Worm (Caenorhabditis elegans): ENCODE data around the gene rabs-5.

Gene rabs-5

ce11 chrIV:8066598-8066997 lies 40.8 kb downstream of the rabs-5 start:
- no peak for TF ChIP-seq nhr-28 (tag; optimal IDR thresholded peaks at IDR 0.05)
- TF ChIP-seq tra-1 (GFP tag; IDR thresholded peaks at IDR 0.05) = no peak
- no peak for TF ChIP-seq lin-13 (GFP tag; optimal IDR thresholded peaks at IDR 0.05)
- TF ChIP-seq nhr-48 (tag; optimal IDR thresholded peaks at IDR 0.05) = no peak
- TF ChIP-seq aha-1 (tag) = peak; percentile 63
- TF ChIP-seq lim-7 (GFP tag; IDR thresholded peaks at IDR 0.05) = no peak
- TF ChIP-seq D1046.2 (GFP tag; IDR thresholded peaks at IDR 0.05) = no peak
- TF ChIP-seq ceh-20 (GFP tag; IDR thresholded peaks at IDR 0.05) = no peak
- no peak for TF ChIP-seq sdz-12 (GFP tag; optimal IDR thresholded peaks at IDR 0.05)
- TF ChIP-seq zip-11 (GFP tag; IDR thresholded peaks at IDR 0.05) = no peak
- TF ChIP-seq skn-1 (tag; optimal IDR thresholded peaks at IDR 0.05) = no peak
- TF ChIP-seq ceh-82 (tag; optimal IDR thresholded peaks at IDR 0.05) = no peak
- no peak for TF ChIP-seq lin-15B (tag; optimal IDR thresholded peaks at IDR 0.05)
- no peak for TF ChIP-seq lin-38 (GFP tag; IDR thresholded peaks at IDR 0.05)
- no peak for TF ChIP-seq ceh-44 (GFP tag; IDR thresholded peaks at IDR 0.05)
- TF ChIP-seq nhr-6 (tag; optimal IDR thresholded peaks at IDR 0.05) = no peak
- peak in 1 of 2 experiments; percentile 45 for TF ChIP-seq mdl-1 (tag; optimal IDR thresholded peaks at IDR 0.05)
- TF ChIP-seq unc-130 (GFP tag; optimal IDR thresholded peaks at IDR 0.05) = no peak
- no peak for TF ChIP-seq ceh-32 (tag; optimal IDR thresholded peaks at IDR 0.05; ENCODE audit: poor library complexity)
- TF ChIP-seq arid-1 (GFP tag; conservative IDR thresholded peaks at IDR 0.05) = no peak
- TF ChIP-seq dmd-9 (GFP tag; IDR thresholded peaks at IDR 0.05) = no peak
- TF ChIP-seq ZK546.5 (tag; optimal IDR thresholded peaks at IDR 0.05) = no peak
- no peak for TF ChIP-seq F37D6.2 (tag; optimal IDR thresholded peaks at IDR 0.05)
- no peak for TF ChIP-seq mxl-3 (GFP tag; optimal IDR thresholded peaks at IDR 0.05)
- peak; percentile 58; the same call in 1 of the 2 replicates for TF ChIP-seq egl-43 (GFP tag; IDR thresholded peaks at IDR 0.05)
- no peak for TF ChIP-seq lir-3 (tag; optimal IDR thresholded peaks at IDR 0.05)
- TF ChIP-seq Y5F2A.4 (GFP tag; optimal IDR thresholded peaks at IDR 0.05) = no peak
- TF ChIP-seq lin-39 (tag; optimal IDR thresholded peaks at IDR 0.05) = no peak
- no peak for TF ChIP-seq ces-1 (GFP tag; optimal IDR thresholded peaks at IDR 0.05)
- no peak for TF ChIP-seq unc-39 (tag; optimal IDR thresholded peaks at IDR 0.05)
- no peak for TF ChIP-seq lin-1 (GFP tag; IDR thresholded peaks at IDR 0.05)
- TF ChIP-seq vab-7 (GFP tag; IDR thresholded peaks at IDR 0.05) = no peak
- TF ChIP-seq Y75B8A.6 (GFP tag; IDR thresholded peaks at IDR 0.05) = no peak
- no peak for TF ChIP-seq ctbp-1 (GFP tag; IDR thresholded peaks at IDR 0.05)
- no peak for TF ChIP-seq nhr-77 (tag; optimal IDR thresholded peaks at IDR 0.05)
- peak; percentile 24 for TF ChIP-seq mes-2 (tag; optimal IDR thresholded peaks at IDR 0.05; ENCODE audit: poor library complexity, severe bottlenecking)
- TF ChIP-seq ama-1 (optimal IDR thresholded peaks at IDR 0.05) = no peak
- no peak for TF ChIP-seq gei-8 (GFP tag; optimal IDR thresholded peaks at IDR 0.05)
- TF ChIP-seq saeg-2 (GFP tag; IDR thresholded peaks at IDR 0.05) = no peak
- TF ChIP-seq hif-1 (tag; optimal IDR thresholded peaks at IDR 0.05) = no peak
- no peak for TF ChIP-seq spr-1 (tag; optimal IDR thresholded peaks at IDR 0.05)
- no peak for TF ChIP-seq zip-2 (tag; optimal IDR thresholded peaks at IDR 0.05)
- no peak for TF ChIP-seq fkh-10 (GFP tag; optimal IDR thresholded peaks at IDR 0.05)
- TF ChIP-seq dpl-1 (GFP tag; optimal IDR thresholded peaks at IDR 0.05) = no peak
- peak; percentile 39 for TF ChIP-seq hlh-30 (tag; optimal IDR thresholded peaks at IDR 0.05; ENCODE audit: insufficient read depth)
- TF ChIP-seq daf-8 (GFP tag; IDR thresholded peaks at IDR 0.05) = no peak
- no peak for TF ChIP-seq nhr-111 (GFP tag; optimal IDR thresholded peaks at IDR 0.05)
- TF ChIP-seq madf-5 (GFP tag; IDR thresholded peaks at IDR 0.05) = no peak
- no peak for TF ChIP-seq mxl-2 (GFP tag; conservative IDR thresholded peaks at IDR 0.05)
- peak; percentile 36; the same call in 1 of the 2 replicates for TF ChIP-seq set-16 (GFP tag; IDR thresholded peaks at IDR 0.05)
- no peak for TF ChIP-seq tag-97 (GFP tag; IDR thresholded peaks at IDR 0.05)
- TF ChIP-seq ZK337.2 (GFP tag; IDR thresholded peaks at IDR 0.05) = no peak
- peak in 1 of 2 experiments; percentile 29 for TF ChIP-seq lsy-2 (tag; optimal IDR thresholded peaks at IDR 0.05)

Data from whole organism, L4 larva.